Worm (Caenorhabditis elegans) whole organism, young adult: ENCODE measurements around the gene gck-4.

Source experiments
- B0035.1 ChIP-seq: sonication (generic microtip); optimal IDR thresholded peaks from 2 replicates; lab custom pipeline; 2016; ENCODE audit warnings: missing genetic modification characterization, mild to moderate bottlenecking, missing compliant biosample characterization, missing genotype, missing genetic modification reagents
- B0261.1 ChIP-seq: sonication (generic microtip); optimal IDR thresholded peaks from 2 replicates; lab custom pipeline; 2016; ENCODE audit warnings: mild to moderate bottlenecking, missing genetic modification characterization, moderate library complexity, missing compliant biosample characterization
- B0336.3 ChIP-seq: fragments of 200-800 bp; sonication (Bioruptor generic); IDR thresholded peaks from 2 replicates; pipeline ENCODE4 v1.3.6; 2022; ENCODE audit warnings: missing genetic modification characterization, missing compliant biosample characterization
- C06A6.2 ChIP-seq: fragments of 200-800 bp; sonication (Bioruptor generic); conservative IDR thresholded peaks from 2 replicates; pipeline ENCODE4 v1.3.6; 2022; ENCODE audit warnings: missing genetic modification characterization, missing compliant biosample characterization
- D2030.7 ChIP-seq: fragments of 200-800 bp; sonication (Bioruptor generic); IDR thresholded peaks from 2 replicates; pipeline ENCODE4 v1.3.6; 2022; ENCODE audit warnings: missing genetic modification reagents, missing genetic modification characterization, missing compliant biosample characterization
- F22D6.2 ChIP-seq: sonication (generic microtip); optimal IDR thresholded peaks from 2 replicates; lab custom pipeline; 2016; ENCODE audit warnings: mild to moderate bottlenecking, missing genetic modification characterization, missing compliant biosample characterization
- F39B2.1 ChIP-seq: fragments of 200-800 bp; sonication (Bioruptor generic); IDR thresholded peaks from 2 replicates; pipeline ENCODE4 v1.3.6; 2022; ENCODE audit warnings: missing genetic modification reagents, missing genetic modification characterization, missing compliant biosample characterization
- T07F8.4 ChIP-seq: sonication (generic microtip); optimal IDR thresholded peaks from 2 replicates; lab custom pipeline; 2016; ENCODE audit warnings: mild to moderate bottlenecking, missing genetic modification characterization, moderate library complexity, missing compliant biosample characterization
- T26A5.8 ChIP-seq: sonication (generic microtip); optimal IDR thresholded peaks from 2 replicates; lab custom pipeline; 2016; ENCODE audit warnings: missing genetic modification characterization, missing compliant biosample characterization
- Y53G8AR.9 ChIP-seq: fragments of 200-800 bp; sonication (Bioruptor generic); conservative IDR thresholded peaks from 2 replicates; pipeline ENCODE4 v1.3.6; 2022; ENCODE audit warnings: missing genetic modification reagents, missing genetic modification characterization, missing compliant biosample characterization
- Y79H2A.3 ChIP-seq: fragments of 200-800 bp; sonication (Bioruptor generic); conservative IDR thresholded peaks from 2 replicates; pipeline ENCODE4 v1.3.6; 2022; ENCODE audit warnings: missing genetic modification reagents, missing genetic modification characterization, missing compliant biosample characterization
- Y95B8A.8 ChIP-seq: fragments of 200-800 bp; sonication (Bioruptor generic); IDR thresholded peaks from 2 replicates; pipeline ENCODE4 v1.3.6; 2022; ENCODE audit warnings: missing genetic modification reagents, missing genetic modification characterization, missing compliant biosample characterization
- akir-1 ChIP-seq: fragments of 200-800 bp; sonication (Bioruptor generic); optimal IDR thresholded peaks from 2 replicates; lab custom pipeline; 2018; ENCODE audit warnings: mild to moderate bottlenecking, missing genetic modification characterization, moderate library complexity, missing compliant biosample characterization
- ama-1 ChIP-seq, 3 experiments: fragments of 150-350 bp in 1 of 3; sonication (generic microtip) in 2 of 3; optimal IDR thresholded peaks; 2 replicates each; lab custom pipeline; 2014 to 2018; ENCODE audit warnings: missing biosample characterization in 2 of 3, missing genetic modification characterization in 2 of 3, missing genetic modification reagents in 2 of 3
- attf-5 ChIP-seq: fragments of 200-800 bp; sonication (Bioruptor generic); optimal IDR thresholded peaks from 2 replicates; lab custom pipeline; 2018; ENCODE audit warnings: mild to moderate bottlenecking, missing genetic modification characterization, missing compliant biosample characterization
- bed-1 ChIP-seq: fragments of 200-800 bp; sonication (Bioruptor generic); IDR thresholded peaks from 2 replicates; pipeline ENCODE4 v1.3.6; 2022; ENCODE audit warnings: missing genetic modification reagents, missing genetic modification characterization, missing compliant biosample characterization
- ccch-3 ChIP-seq: fragments of 200-800 bp; sonication (Bioruptor generic); optimal IDR thresholded peaks from 2 replicates; lab custom pipeline; 2018; ENCODE audit warnings: mild to moderate bottlenecking, missing genetic modification characterization, missing compliant biosample characterization
- cebp-1 ChIP-seq, 2 experiments: fragments of 200-800 bp in 1 of 2; sonication (Bioruptor generic) in 1 of 2; sonication (generic microtip) in 1 of 2; IDR thresholded peaks in 1 of 2; optimal IDR thresholded peaks in 1 of 2; 2 replicates each; pipeline versions ENCODE4 v1.3.6 to Lab custom; 2017 to 2022; ENCODE audit warnings: missing compliant biosample characterization in 2 of 2, missing genetic modification characterization in 2 of 2, mild to moderate bottlenecking in 1 of 2, missing genetic modification reagents in 1 of 2, moderate library complexity in 1 of 2
- cebp-2 ChIP-seq: fragments of 200-800 bp; sonication (Bioruptor generic); IDR thresholded peaks from 2 replicates; pipeline ENCODE4 v1.3.6; 2022; ENCODE audit warnings: missing genetic modification characterization, missing compliant biosample characterization
- ceh-27 ChIP-seq: fragments of 200-800 bp; sonication (Bioruptor generic); optimal IDR thresholded peaks from 2 replicates; lab custom pipeline; 2018; ENCODE audit warnings: mild to moderate bottlenecking, missing genetic modification characterization, moderate library complexity, missing compliant biosample characterization
- ceh-79 ChIP-seq: sonication (generic microtip); optimal IDR thresholded peaks from 2 replicates; lab custom pipeline; 2017; ENCODE audit warnings: mild to moderate bottlenecking, missing genetic modification characterization, missing compliant biosample characterization
- ceh-91 ChIP-seq: fragments of 200-800 bp; sonication (Bioruptor generic); IDR thresholded peaks from 2 replicates; pipeline ENCODE4 v1.3.6; 2022; ENCODE audit warnings: missing genetic modification reagents, missing genetic modification characterization, missing compliant biosample characterization
- efl-1 ChIP-seq: fragments of 150-350 bp; optimal IDR thresholded peaks from 2 replicates; lab custom pipeline; 2014; ENCODE audit warnings: missing biosample characterization, missing genetic modification reagents, missing genetic modification characterization
- egrh-3 ChIP-seq: fragments of 200-800 bp; sonication (Bioruptor generic); IDR thresholded peaks from 2 replicates; pipeline ENCODE4 v1.3.6; 2022; ENCODE audit warnings: missing genetic modification reagents, missing genetic modification characterization, missing compliant biosample characterization
- ets-4 ChIP-seq: fragments of 200-800 bp; sonication (Bioruptor generic); optimal IDR thresholded peaks from 2 replicates; lab custom pipeline; 2018; ENCODE audit warnings: mild to moderate bottlenecking, missing genetic modification characterization, missing compliant biosample characterization
- hlh-12 ChIP-seq: sonication (generic microtip); optimal IDR thresholded peaks from 2 replicates; lab custom pipeline; 2016; ENCODE audit warnings: missing genetic modification characterization, missing compliant biosample characterization
- lin-26 ChIP-seq: fragments of 200-800 bp; sonication (Bioruptor generic); IDR thresholded peaks from 2 replicates; pipeline ENCODE4 v1.3.6; 2022; ENCODE audit warnings: missing genetic modification reagents, missing genetic modification characterization, missing compliant biosample characterization
- lin-54 ChIP-seq: fragments of 200-800 bp; sonication (Bioruptor generic); optimal IDR thresholded peaks from 2 replicates; lab custom pipeline; 2018; ENCODE audit warnings: mild to moderate bottlenecking, missing genetic modification characterization, missing compliant biosample characterization
- lir-1 ChIP-seq: fragments of 200-800 bp; sonication (Bioruptor generic); conservative IDR thresholded peaks from 2 replicates; pipeline ENCODE4 v1.3.6; 2022; ENCODE audit warnings: missing genetic modification reagents, missing genetic modification characterization, missing compliant biosample characterization
- lsy-27 ChIP-seq: sonication (generic microtip); optimal IDR thresholded peaks from 2 replicates; lab custom pipeline; 2017; ENCODE audit warnings: missing genetic modification characterization, mild to moderate bottlenecking, missing compliant biosample characterization, antibody characterized with exemption, missing genotype, borderline replicate concordance; ENCODE audit not compliant: insufficient read depth
- madf-3 ChIP-seq: fragments of 200-800 bp; sonication (Bioruptor generic); IDR thresholded peaks from 2 replicates; pipeline ENCODE4 v1.3.6; 2022; ENCODE audit warnings: missing genetic modification reagents, missing genetic modification characterization, missing compliant biosample characterization
- mcd-1 ChIP-seq: fragments of 200-800 bp; sonication (Bioruptor generic); IDR thresholded peaks from 2 replicates; pipeline ENCODE4 v1.3.6; 2022; ENCODE audit warnings: missing genetic modification reagents, missing genetic modification characterization, missing compliant biosample characterization
- mel-28 ChIP-seq: sonication (generic microtip); optimal IDR thresholded peaks from 2 replicates; lab custom pipeline; 2016; ENCODE audit warnings: borderline replicate concordance, mild to moderate bottlenecking, missing genetic modification characterization, missing compliant biosample characterization
- mxl-1 ChIP-seq: sonication (generic microtip); optimal IDR thresholded peaks from 2 replicates; lab custom pipeline; 2016; ENCODE audit warnings: missing genetic modification characterization, missing compliant biosample characterization
- nhr-80 ChIP-seq: sonication (generic microtip); optimal IDR thresholded peaks from 2 replicates; lab custom pipeline; 2016; ENCODE audit warnings: missing genetic modification characterization, missing compliant biosample characterization
- pha-4 ChIP-seq: fragments of 150-350 bp; sonication (generic microtip); optimal IDR thresholded peaks from 2 replicates; lab custom pipeline; 2014; ENCODE audit warnings: missing biosample characterization, missing genetic modification reagents, missing genetic modification characterization
- rcor-1 ChIP-seq: fragments of 200-800 bp; sonication (Bioruptor generic); IDR thresholded peaks from 2 replicates; pipeline ENCODE4 v1.3.6; 2022; ENCODE audit warnings: missing genetic modification reagents, missing genetic modification characterization, missing compliant biosample characterization
- rec-8 ChIP-seq, 2 experiments: sonication (generic microtip); optimal IDR thresholded peaks; 2 replicates each; lab custom pipeline; 2016; ENCODE audit warnings: mild to moderate bottlenecking in 2 of 2, missing genetic modification characterization in 2 of 2, missing genetic modification reagents in 2 of 2, missing genotype in 2 of 2, missing biosample characterization in 1 of 2, missing compliant biosample characterization in 1 of 2, moderate library complexity in 1 of 2
- repo-1 ChIP-seq: sonication (generic microtip); optimal IDR thresholded peaks from 2 replicates; lab custom pipeline; 2017; ENCODE audit warnings: mild to moderate bottlenecking, missing genetic modification characterization, missing compliant biosample characterization
- sdz-38 ChIP-seq: sonication (generic microtip); optimal IDR thresholded peaks from 2 replicates; lab custom pipeline; 2016; ENCODE audit warnings: missing genotype, missing genetic modification characterization, missing compliant biosample characterization
- somi-1 ChIP-seq: fragments of 200-800 bp; sonication (Bioruptor generic); optimal IDR thresholded peaks from 2 replicates; lab custom pipeline; 2018; ENCODE audit warnings: mild to moderate bottlenecking, missing genetic modification characterization, missing compliant biosample characterization
- tbx-9 ChIP-seq: sonication (generic microtip); optimal IDR thresholded peaks from 2 replicates; lab custom pipeline; 2016; ENCODE audit warnings: borderline replicate concordance, missing genetic modification characterization, inconsistent platforms, missing compliant biosample characterization
- unc-130 ChIP-seq: sonication (generic microtip); optimal IDR thresholded peaks from 2 replicates; lab custom pipeline; 2016; ENCODE audit warnings: missing genetic modification reagents, missing genetic modification characterization, missing compliant biosample characterization
- unc-62 ChIP-seq: fragments of 150-350 bp; optimal IDR thresholded peaks from 2 replicates; lab custom pipeline; 2014; ENCODE audit warnings: missing biosample characterization, missing genetic modification reagents, missing genetic modification characterization
- zfh-2 ChIP-seq: fragments of 200-800 bp; sonication (Bioruptor generic); conservative IDR thresholded peaks from 2 replicates; pipeline ENCODE4 v1.3.6; 2022; ENCODE audit warnings: missing genetic modification reagents, missing genetic modification characterization, missing compliant biosample characterization
- ztf-18 ChIP-seq: sonication (generic microtip); optimal IDR thresholded peaks from 2 replicates; lab custom pipeline; 2016; ENCODE audit warnings: missing genotype, mild to moderate bottlenecking, missing genetic modification characterization, missing compliant biosample characterization
- ztf-22 ChIP-seq: fragments of 200-800 bp; sonication (Bioruptor generic); optimal IDR thresholded peaks from 2 replicates; lab custom pipeline; 2018; ENCODE audit warnings: mild to moderate bottlenecking, missing genetic modification characterization, moderate library complexity, missing compliant biosample characterization
- ztf-25 ChIP-seq: fragments of 200-800 bp; sonication (Bioruptor generic); IDR thresholded peaks from 2 replicates; pipeline ENCODE4 v1.3.6; 2022; ENCODE audit warnings: missing genetic modification reagents, missing genetic modification characterization, missing compliant biosample characterization

Gene gck-4

DNA sequence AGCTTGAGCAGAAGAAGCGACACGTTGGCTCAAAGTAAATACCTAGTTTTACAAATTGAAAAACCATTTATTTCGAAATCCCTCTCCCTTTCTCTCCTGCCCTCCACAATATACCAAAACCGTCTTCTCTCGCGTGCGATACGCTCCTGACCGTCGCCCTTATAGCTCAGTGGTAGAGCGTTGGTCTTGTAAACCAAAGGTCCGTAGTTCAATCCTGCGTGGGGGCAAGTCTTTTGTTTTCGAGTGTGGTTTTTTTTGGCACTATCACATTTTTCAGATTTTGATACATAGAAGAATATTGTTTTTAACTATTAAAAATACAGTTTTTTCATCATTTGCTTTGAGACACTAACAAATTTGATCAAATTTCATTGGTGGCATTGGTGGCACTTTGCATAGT is 23.4 kb upstream of the gck-4 start (continued):
- TF ChIP-seq nhr-80 (tag; lab: Kevin White, UChicago) (peak; percentile 20), egrh-3 (no peak), lin-54 (GFP tag; lab: Kevin White, UChicago) (peak; percentile 29), lsy-27 (no peak), unc-130 (GFP tag; lab: Kevin White, UChicago) (peak; percentile 5), ceh-27 (no peak), ets-4 (GFP tag; lab: Kevin White, UChicago) (no peak), cebp-2 (GFP tag; lab: Robert Waterston, UW) (no peak), T26A5.8 (tag; lab: Kevin White, UChicago) (no peak), unc-62 (GFP tag; lab: Kevin White, UChicago) (no peak), B0261.1 (tag; lab: Kevin White, UChicago) (peak; percentile 80), T07F8.4 (tag; lab: Kevin White, UChicago) (peak; percentile 59), attf-5 (GFP tag; lab: Kevin White, UChicago) (peak; percentile 39), hlh-12 (tag; lab: Kevin White, UChicago) (peak; percentile 67), repo-1 (tag; lab: Kevin White, UChicago) (no peak), ccch-3 (no peak), ztf-25 (GFP tag; lab: Robert Waterston, UW) (0 out of 2 replicates have a peak, but pooled peaks have one; percentile 55), rcor-1 (GFP tag; lab: Robert Waterston, UW) (peak; percentile 70), Y53G8AR.9 (GFP tag; lab: Robert Waterston, UW) (no peak), ztf-22 (GFP tag; lab: Kevin White, UChicago) (no peak), madf-3 (no peak), B0336.3 (GFP tag; lab: Robert Waterston, UW) (no peak), Y95B8A.8 (GFP tag; lab: Robert Waterston, UW) (no peak), bed-1 (GFP tag; lab: Robert Waterston, UW) (no peak), B0035.1 (tag; lab: Kevin White, UChicago) (no peak), lir-1 (peak; percentile 31; the same call in 1 of the 2 replicates), mel-28 (tag; lab: Kevin White, UChicago) (no peak), Y79H2A.3 (GFP tag; lab: Robert Waterston, UW) (no peak), pha-4 (tag; lab: Kevin White, UChicago) (no peak), lin-26 (GFP tag; lab: Robert Waterston, UW) (peak; percentile 89), F22D6.2 (tag; lab: Kevin White, UChicago) (no peak), ztf-18 (tag; lab: Kevin White, UChicago) (peak; percentile 56), efl-1 (GFP tag; lab: Kevin White, UChicago) (no peak), F39B2.1 (GFP tag; lab: Robert Waterston, UW) (no peak), sdz-38 (no peak), ceh-79 (tag; lab: Kevin White, UChicago) (no peak), cebp-1 (GFP tag; IDR thresholded peaks at IDR 0.05; lab: Robert Waterston, UW) (peak; percentile 62; the same call in 1 of the 2 replicates), cebp-1 (tag; optimal IDR thresholded peaks at IDR 0.05; lab: Kevin White, UChicago) (no peak), akir-1 (GFP tag; lab: Kevin White, UChicago) (no peak), mxl-1 (tag; lab: Kevin White, UChicago) (peak; percentile 57), zfh-2 (no peak), mcd-1 (GFP tag; lab: Robert Waterston, UW) (no peak), ceh-91 (GFP tag; lab: Robert Waterston, UW) (no peak), ama-1 (optimal IDR thresholded peaks at IDR 0.05; lab: Kevin White, UChicago) (no peak), ama-1 (GFP tag; optimal IDR thresholded peaks at IDR 0.05; lab: Kevin White, UChicago) (peak; percentile 47 to 57), tbx-9 (tag; lab: Kevin White, UChicago) (no peak), D2030.7 (GFP tag; lab: Robert Waterston, UW) (peak; percentile 77), rec-8 (tag; optimal IDR thresholded peaks at IDR 0.05; lab: Kevin White, UChicago) (peak in 1 of 2 experiments; percentile 74), somi-1 (GFP tag; lab: Kevin White, UChicago) (no peak), C06A6.2 (GFP tag; lab: Robert Waterston, UW) (no peak)
